Comparison of ENCODE assay signal across 3 fruit fly cellular contexts in genomic region chr4:1147966-1148541, dm6.
TF ChIP-seq lines count a peak whose summit lies in the region.

No protein-coding gene starts in this region.

- TF ChIP-seq CTCF in whole organism, embryonic (GFP tag; optimal IDR thresholded peaks at IDR 0.05; lab: Kevin White, UChicago), result no peak

TF ChIP-seq in whole organism, adult, 20 proteins besides CTCF, POLR2A, EP300 and RAD21:
- TF ChIP-seq CG12768 (GFP tag; optimal IDR thresholded peaks at IDR 0.05; lab: Kevin White, UChicago) (no peak), kay (GFP tag; lab: Kevin White, UChicago; ENCODE audit: borderline replicate concordance) (peak; percentile 90), cic (GFP tag; optimal IDR thresholded peaks at IDR 0.05; lab: Kevin White, UChicago) (no peak), Clk (GFP tag; optimal IDR thresholded peaks at IDR 0.05; lab: Kevin White, UChicago) (no peak)

TF ChIP-seq in whole organism, embryonic, 481 proteins besides CTCF, POLR2A, EP300 and RAD21 (continues in another document):
- TF ChIP-seq Six4 (GFP tag; optimal IDR thresholded peaks at IDR 0.05; lab: Kevin White, UChicago), result no peak
- TF ChIP-seq BEAF-32 (GFP tag; optimal IDR thresholded peaks at IDR 0.05; lab: Kevin White, UChicago), result peak; percentile 18
- TF ChIP-seq CG6254 (GFP tag; optimal IDR thresholded peaks at IDR 0.05; lab: Kevin White, UChicago), result no peak
- TF ChIP-seq Scr (GFP tag; IDR thresholded peaks at IDR 0.05; lab: Robert Waterston, UW; ENCODE audit: partially characterized antibody), result no peak
- no peak for TF ChIP-seq CG12942 (GFP tag; optimal IDR thresholded peaks at IDR 0.05; lab: Kevin White, UChicago)
- no peak for TF ChIP-seq org-1 (GFP tag; optimal IDR thresholded peaks at IDR 0.05; lab: Kevin White, UChicago)
- TF ChIP-seq cad (GFP tag; optimal IDR thresholded peaks at IDR 0.05; lab: Kevin White, UChicago), result no peak
- no peak for TF ChIP-seq Bgb (GFP tag; IDR thresholded peaks at IDR 0.05; lab: Robert Waterston, UW; ENCODE audit: partially characterized antibody)
- TF ChIP-seq B-H1 (GFP tag; IDR thresholded peaks at IDR 0.05; lab: Robert Waterston, UW), result no peak
- no peak for TF ChIP-seq CG2875 (GFP tag; optimal IDR thresholded peaks at IDR 0.05; lab: Kevin White, UChicago)
- TF ChIP-seq CG15073 (GFP tag; optimal IDR thresholded peaks at IDR 0.05; lab: Kevin White, UChicago), result no peak
- no peak for TF ChIP-seq CG4617 (GFP tag; optimal IDR thresholded peaks at IDR 0.05; lab: Kevin White, UChicago; ENCODE audit: borderline replicate concordance)
- TF ChIP-seq CG14965 (GFP tag; optimal IDR thresholded peaks at IDR 0.05; lab: Kevin White, UChicago; ENCODE audit: borderline replicate concordance), result no peak
- no peak for TF ChIP-seq dati (GFP tag; IDR thresholded peaks at IDR 0.05; lab: Robert Waterston, UW)
- peak; percentile 27; the same call in 2 of the 3 replicates for TF ChIP-seq row (GFP tag; IDR thresholded peaks at IDR 0.05; lab: Robert Waterston, UW)
- TF ChIP-seq ci (GFP tag; IDR thresholded peaks at IDR 0.05; lab: Robert Waterston, UW), result no peak
- TF ChIP-seq CG2116 (GFP tag; optimal IDR thresholded peaks at IDR 0.05; lab: Kevin White, UChicago), result peak; percentile 5
- TF ChIP-seq CG42726 (GFP tag; IDR thresholded peaks at IDR 0.05; lab: Robert Waterston, UW; ENCODE audit: partially characterized antibody), result no peak
- no peak for TF ChIP-seq lbe (GFP tag; optimal IDR thresholded peaks at IDR 0.05; lab: Kevin White, UChicago)
- TF ChIP-seq ATbp (GFP tag; optimal IDR thresholded peaks at IDR 0.05; lab: Kevin White, UChicago), result no peak
- peak; percentile 97 for TF ChIP-seq CG17802 (tag; optimal IDR thresholded peaks at IDR 0.05; lab: Kevin White, UChicago)
- TF ChIP-seq pfk (GFP tag; optimal IDR thresholded peaks at IDR 0.05; lab: Kevin White, UChicago), result no peak
- TF ChIP-seq so (GFP tag; IDR thresholded peaks at IDR 0.05; lab: Robert Waterston, UW), result no peak
- no peak for TF ChIP-seq CG30431 (GFP tag; optimal IDR thresholded peaks at IDR 0.05; lab: Kevin White, UChicago)
- TF ChIP-seq CG3995 (GFP tag; optimal IDR thresholded peaks at IDR 0.05; lab: Kevin White, UChicago), result no peak
- TF ChIP-seq CG9876 (GFP tag; optimal IDR thresholded peaks at IDR 0.05; lab: Kevin White, UChicago), result no peak
- no peak for TF ChIP-seq CG33557 (GFP tag; optimal IDR thresholded peaks at IDR 0.05; lab: Kevin White, UChicago)
- no peak for TF ChIP-seq twi (tag; optimal IDR thresholded peaks at IDR 0.05; lab: Kevin White, UChicago)
- no peak for TF ChIP-seq CG15514 (GFP tag; optimal IDR thresholded peaks at IDR 0.05; lab: Kevin White, UChicago)
- no peak for TF ChIP-seq CG2889 (GFP tag; IDR thresholded peaks at IDR 0.05; lab: Robert Waterston, UW)
- TF ChIP-seq Blimp-1 (GFP tag; optimal IDR thresholded peaks at IDR 0.05; lab: Kevin White, UChicago), result no peak
- no peak for TF ChIP-seq CG16863 (GFP tag; optimal IDR thresholded peaks at IDR 0.05; lab: Kevin White, UChicago)
- TF ChIP-seq CG17829 (tag; optimal IDR thresholded peaks at IDR 0.05; lab: Kevin White, UChicago), result no peak
- peak; percentile 73 for TF ChIP-seq CG1024 (GFP tag; IDR thresholded peaks at IDR 0.05; lab: Robert Waterston, UW)
- no peak for TF ChIP-seq ftz-f1 (GFP tag; optimal IDR thresholded peaks at IDR 0.05; lab: Kevin White, UChicago)
- TF ChIP-seq CG8290 (GFP tag; optimal IDR thresholded peaks at IDR 0.05; lab: Kevin White, UChicago), result no peak
- TF ChIP-seq CG8290 (tag; optimal IDR thresholded peaks at IDR 0.05; lab: Kevin White, UChicago), result no peak
- no peak for TF ChIP-seq abd-A (tag; optimal IDR thresholded peaks at IDR 0.05; lab: Kevin White, UChicago)
- no peak for TF ChIP-seq dpn (GFP tag; optimal IDR thresholded peaks at IDR 0.05; lab: Kevin White, UChicago)
- TF ChIP-seq CG6689 (GFP tag; IDR thresholded peaks at IDR 0.05; lab: Robert Waterston, UW), result no peak
- TF ChIP-seq cg (GFP tag; optimal IDR thresholded peaks at IDR 0.05; lab: Kevin White, UChicago), result no peak
- TF ChIP-seq CG10274 (GFP tag; optimal IDR thresholded peaks at IDR 0.05; lab: Kevin White, UChicago), result no peak
- peak; percentile 93 for TF ChIP-seq CG30020 (tag; optimal IDR thresholded peaks at IDR 0.05; lab: Kevin White, UChicago)
- no peak for TF ChIP-seq TFAM (GFP tag; optimal IDR thresholded peaks at IDR 0.05; lab: Kevin White, UChicago)
- TF ChIP-seq CG13296 (GFP tag; optimal IDR thresholded peaks at IDR 0.05; lab: Kevin White, UChicago), result no peak

TF ChIP-seq in whole organism, wandering third instar larva, 38 proteins besides CTCF, POLR2A, EP300 and RAD21:
- TF ChIP-seq Dfd (GFP tag; optimal IDR thresholded peaks at IDR 0.05; lab: Kevin White, UChicago), result peak; percentile 65
- no peak for TF ChIP-seq CrebA (GFP tag; optimal IDR thresholded peaks at IDR 0.05; lab: Kevin White, UChicago; ENCODE audit: borderline replicate concordance)
